Worm (Caenorhabditis elegans): ENCODE results near the gene F54D12.2.

- TF ChIP-seq him-1 (tag; optimal IDR thresholded peaks at IDR 0.05) (no peak), dao-5 (tag; optimal IDR thresholded peaks at IDR 0.05) (no peak)
Measured at ce11 chrII:1412359-1412907, 13.9 kb downstream of the F54D12.2 start, which contains the start of gene alkb-1.
